Fruit fly (Drosophila melanogaster) whole organism, embryonic: ENCODE measurements around the gene morgue.

ENCODE experiments used
- CG11696 ChIP-seq: fragments of 200-800 bp; sonication (Bioruptor generic); IDR thresholded peaks from 2 replicates; pipeline ENCODE4 v1.3.6; 2022; ENCODE audit warnings: missing biosample characterization, missing genetic modification characterization
- CG12744 ChIP-seq: fragments of 200-800 bp; sonication (Bioruptor generic); optimal IDR thresholded peaks from 2 replicates; lab custom pipeline; 2016; ENCODE audit warnings: missing biosample characterization, missing genetic modification characterization
- CG12769 ChIP-seq: fragments of 200-800 bp; sonication (Bioruptor generic); optimal IDR thresholded peaks from 2 replicates; lab custom pipeline; 2019; ENCODE audit warnings: missing biosample characterization, mild to moderate bottlenecking, missing genetic modification characterization, moderate library complexity
- CG12942 ChIP-seq: fragments of 200-800 bp; sonication (Bioruptor generic); optimal IDR thresholded peaks from 3 replicates; lab custom pipeline; 2016; ENCODE audit warnings: missing biosample characterization, missing genetic modification characterization
- CG13424 ChIP-seq: fragments of 200-800 bp; sonication (Bioruptor generic); optimal IDR thresholded peaks from 2 replicates; lab custom pipeline; 2019; ENCODE audit warnings: missing biosample characterization, mild to moderate bottlenecking, missing genetic modification characterization, moderate library complexity
- CG13775 ChIP-seq: fragments of 200-800 bp; sonication (Bioruptor generic); optimal IDR thresholded peaks from 3 replicates; lab custom pipeline; 2017; ENCODE audit warnings: missing biosample characterization, mild to moderate bottlenecking, missing genetic modification characterization
- CG15479 ChIP-seq: fragments of 200-800 bp; sonication (Bioruptor generic); optimal IDR thresholded peaks from 3 replicates; lab custom pipeline; 2019; ENCODE audit warnings: missing biosample characterization, mild to moderate bottlenecking, missing genetic modification characterization, moderate library complexity
- CG16813 ChIP-seq: fragments of 200-800 bp; sonication (Bioruptor generic); IDR thresholded peaks from 3 replicates; pipeline ENCODE4 v1.3.6; 2022; ENCODE audit warnings: missing biosample characterization, missing genetic modification characterization; ENCODE audit not compliant: partially characterized antibody
- CG17361 ChIP-seq: fragments of 200-800 bp; sonication (Bioruptor generic); IDR thresholded peaks from 3 replicates; pipeline ENCODE4 v1.3.6; 2022; ENCODE audit warnings: missing biosample characterization, missing genetic modification characterization
- CG2116 ChIP-seq: fragments of 200-800 bp; sonication (Bioruptor generic); optimal IDR thresholded peaks from 3 replicates; lab custom pipeline; 2018; ENCODE audit warnings: missing biosample characterization, mild to moderate bottlenecking, missing genetic modification characterization
- CG2129 ChIP-seq: fragments of 200-800 bp; sonication (Bioruptor generic); IDR thresholded peaks from 2 replicates; pipeline ENCODE4 v1.3.6; 2022; ENCODE audit warnings: missing biosample characterization, missing genetic modification characterization; ENCODE audit not compliant: partially characterized antibody
- CG30403 ChIP-seq: fragments of 200-800 bp; sonication (Bioruptor generic); optimal IDR thresholded peaks from 3 replicates; lab custom pipeline; 2016; ENCODE audit warnings: missing biosample characterization, missing genetic modification characterization
- CG3163 ChIP-seq: fragments of 200-800 bp; sonication (Bioruptor generic); optimal IDR thresholded peaks from 3 replicates; lab custom pipeline; 2016; ENCODE audit warnings: missing biosample characterization, missing genetic modification characterization
- CG6254 ChIP-seq: fragments of 200-800 bp; sonication (Bioruptor generic); optimal IDR thresholded peaks from 3 replicates; lab custom pipeline; 2017; ENCODE audit warnings: mild to moderate bottlenecking, missing biosample characterization, missing genetic modification reagents, missing genetic modification characterization
- CG6272 ChIP-seq: fragments of 200-800 bp; sonication (Bioruptor generic); IDR thresholded peaks from 2 replicates; pipeline ENCODE4 v1.3.6; 2022; ENCODE audit warnings: missing biosample characterization, missing genetic modification characterization
- CG6683 ChIP-seq: fragments of 200-800 bp; sonication (Bioruptor generic); optimal IDR thresholded peaks from 2 replicates; lab custom pipeline; 2017; ENCODE audit warnings: missing biosample characterization, mild to moderate bottlenecking, missing genetic modification characterization, missing genetic modification reagents
- CG6791 ChIP-seq: fragments of 200-800 bp; sonication (Bioruptor generic); IDR thresholded peaks from 3 replicates; pipeline ENCODE4 v1.3.6; 2022; ENCODE audit warnings: missing biosample characterization, missing genetic modification characterization; ENCODE audit not compliant: partially characterized antibody
- CG8944 ChIP-seq: fragments of 200-800 bp; sonication (Bioruptor generic); optimal IDR thresholded peaks from 3 replicates; lab custom pipeline; 2016; ENCODE audit warnings: missing biosample characterization, missing genetic modification characterization
- Doc2 ChIP-seq: fragments of 200-800 bp; sonication (Bioruptor generic); IDR thresholded peaks from 2 replicates; pipeline ENCODE4 v1.3.6; 2022; ENCODE audit warnings: missing biosample characterization, missing genetic modification characterization
- Ets65A ChIP-seq: fragments of 200-800 bp; sonication (Bioruptor generic); peaks from one replicate; lab custom pipeline; 2016; ENCODE audit warnings: missing biosample characterization, missing genetic modification characterization
- HLH3B ChIP-seq: fragments of 200-800 bp; sonication (Bioruptor generic); IDR thresholded peaks from 2 replicates; pipeline ENCODE4 v1.3.6; 2022; ENCODE audit warnings: missing biosample characterization, missing genetic modification characterization
- Lpt ChIP-seq: fragments of >200 bp; optimal IDR thresholded peaks from 2 replicates; lab custom pipeline; 2018; ENCODE audit warnings: missing biosample characterization, missing genetic modification characterization
- MBD-R2 ChIP-seq: fragments of 200-800 bp; sonication (Bioruptor generic); IDR thresholded peaks from 2 replicates; pipeline ENCODE4 v1.3.6; 2022; ENCODE audit warnings: missing biosample characterization, missing genetic modification characterization
- Mrtf ChIP-seq: fragments of 200-800 bp; sonication (Bioruptor generic); IDR thresholded peaks from 3 replicates; pipeline ENCODE4 v1.3.6; 2022; ENCODE audit warnings: missing biosample characterization, missing genetic modification characterization
- Myb ChIP-seq: fragments of 200-800 bp; sonication (Bioruptor generic); optimal IDR thresholded peaks from 2 replicates; lab custom pipeline; 2016; ENCODE audit warnings: missing biosample characterization, missing genetic modification characterization
- NC2β ChIP-seq: fragments of 200-800 bp; sonication (Bioruptor generic); optimal IDR thresholded peaks from 2 replicates; lab custom pipeline; 2016; ENCODE audit warnings: missing biosample characterization, missing genetic modification characterization
- NK7.1 ChIP-seq: fragments of 200-800 bp; sonication (Bioruptor generic); optimal IDR thresholded peaks from 3 replicates; lab custom pipeline; 2016; ENCODE audit warnings: missing biosample characterization, missing genetic modification characterization
- Oaz ChIP-seq: fragments of 200-800 bp; sonication (Bioruptor generic); IDR thresholded peaks from 2 replicates; pipeline ENCODE4 v1.3.6; 2022; ENCODE audit warnings: missing biosample characterization, missing genetic modification characterization
- Opbp ChIP-seq: fragments of 200-800 bp; sonication (Bioruptor generic); IDR thresholded peaks from 3 replicates; pipeline ENCODE4 v1.3.6; 2022; ENCODE audit warnings: missing biosample characterization, missing genetic modification characterization; ENCODE audit not compliant: partially characterized antibody
- Rfx ChIP-seq: fragments of 200-800 bp; sonication (Bioruptor generic); IDR thresholded peaks from 2 replicates; pipeline ENCODE4 v1.3.6; 2022; ENCODE audit warnings: missing biosample characterization, missing genetic modification characterization
- Spps ChIP-seq: fragments of 200-800 bp; sonication (Bioruptor generic); optimal IDR thresholded peaks from 2 replicates; lab custom pipeline; 2018; ENCODE audit warnings: missing biosample characterization, mild to moderate bottlenecking, missing genetic modification characterization
- amos ChIP-seq: fragments of 200-800 bp; sonication (Bioruptor generic); IDR thresholded peaks from 2 replicates; pipeline ENCODE4 v1.3.6; 2022; ENCODE audit warnings: missing biosample characterization, missing genetic modification characterization; ENCODE audit not compliant: partially characterized antibody
- az2 ChIP-seq: fragments of 200-800 bp; sonication (Bioruptor generic); optimal IDR thresholded peaks from 3 replicates; lab custom pipeline; 2016; ENCODE audit warnings: missing biosample characterization, missing genetic modification characterization
- bowl ChIP-seq: fragments of 200-800 bp; sonication (Bioruptor generic); IDR thresholded peaks from 2 replicates; pipeline ENCODE4 v1.3.6; 2022; ENCODE audit warnings: missing biosample characterization, missing genetic modification characterization
- br ChIP-seq: fragments of >200 bp; optimal IDR thresholded peaks from 2 replicates; lab custom pipeline; 2017
- dati ChIP-seq: fragments of 200-800 bp; sonication (Bioruptor generic); IDR thresholded peaks from 2 replicates; pipeline ENCODE4 v1.3.6; 2022; ENCODE audit warnings: missing biosample characterization, missing genetic modification characterization
- eve ChIP-seq, 2 experiments: fragments of >200 bp; optimal IDR thresholded peaks; 2 replicates each; lab custom pipeline; 2017; ENCODE audit warnings: missing biosample characterization in 2 of 2, missing genetic modification characterization in 2 of 2
- fd96Cb ChIP-seq: fragments of 200-800 bp; sonication (Bioruptor generic); optimal IDR thresholded peaks from 2 replicates; lab custom pipeline; 2018; ENCODE audit warnings: missing biosample characterization, mild to moderate bottlenecking, missing genetic modification characterization, moderate library complexity
- lov ChIP-seq, 2 experiments: fragments of 200-800 bp in 1 of 2; fragments of >200 bp in 1 of 2; sonication (Bioruptor generic) in 1 of 2; IDR thresholded peaks in 1 of 2; optimal IDR thresholded peaks in 1 of 2; 2 replicates in 1 of 2; 3 replicates in 1 of 2; pipeline versions ENCODE4 v1.3.6 to Lab custom; 2017 to 2022; ENCODE audit warnings: missing biosample characterization in 1 of 2, missing genetic modification characterization in 1 of 2
- mam ChIP-seq: fragments of 200-800 bp; sonication (Bioruptor generic); optimal IDR thresholded peaks from 3 replicates; lab custom pipeline; 2016; ENCODE audit warnings: missing biosample characterization, missing genetic modification characterization
- mld ChIP-seq: fragments of 200-800 bp; sonication (Bioruptor generic); IDR thresholded peaks from 3 replicates; pipeline ENCODE4 v1.3.6; 2022; ENCODE audit warnings: missing biosample characterization, missing genetic modification characterization; ENCODE audit not compliant: partially characterized antibody
- row ChIP-seq: fragments of 200-800 bp; sonication (Bioruptor generic); IDR thresholded peaks from 3 replicates; pipeline ENCODE4 v1.3.6; 2022; ENCODE audit warnings: missing biosample characterization, missing genetic modification characterization
- run ChIP-seq: fragments of 200-800 bp; sonication (Bioruptor generic); optimal IDR thresholded peaks from 3 replicates; lab custom pipeline; 2018; ENCODE audit warnings: missing biosample characterization, mild to moderate bottlenecking, missing genetic modification characterization
- sima ChIP-seq: fragments of 200-800 bp; sonication (Bioruptor generic); optimal IDR thresholded peaks from 2 replicates; lab custom pipeline; 2016; ENCODE audit warnings: missing biosample characterization, missing genetic modification characterization
- so ChIP-seq: fragments of 200-800 bp; sonication (Bioruptor generic); IDR thresholded peaks from 3 replicates; pipeline ENCODE4 v1.3.6; 2022; ENCODE audit warnings: missing biosample characterization, missing genetic modification characterization
- stwl ChIP-seq: fragments of 200-800 bp; sonication (Bioruptor generic); optimal IDR thresholded peaks from 3 replicates; lab custom pipeline; 2018; ENCODE audit warnings: missing biosample characterization, mild to moderate bottlenecking, missing genetic modification characterization, moderate library complexity
- ttk ChIP-seq: fragments of 200-800 bp; sonication (Bioruptor generic); IDR thresholded peaks from 2 replicates; pipeline ENCODE4 v2.1.2; 2022; ENCODE audit warnings: missing biosample characterization, missing genetic modification characterization
- unpg ChIP-seq: fragments of 200-800 bp; sonication (Bioruptor generic); optimal IDR thresholded peaks from 3 replicates; lab custom pipeline; 2018; ENCODE audit warnings: missing biosample characterization, mild to moderate bottlenecking, missing genetic modification characterization, moderate library complexity
- wor ChIP-seq: fragments of 200-800 bp; sonication (Bioruptor generic); IDR thresholded peaks from 2 replicates; pipeline ENCODE4 v1.3.6; 2022; ENCODE audit warnings: missing biosample characterization, missing genetic modification characterization
- yki ChIP-seq: fragments of >200 bp; optimal IDR thresholded peaks from 3 replicates; lab custom pipeline; 2018
- zfh2 ChIP-seq: fragments of 200-800 bp; sonication (Bioruptor generic); optimal IDR thresholded peaks from 2 replicates; lab custom pipeline; 2016; ENCODE audit warnings: missing biosample characterization, missing genetic modification characterization

The morgue gene

dm6 chr2L:4454009-4454689 is 9.7 kb upstream of the morgue start, which contains the start of the genes Secp43 and ND-B8 (continued):
- no peak for TF ChIP-seq CG8944 (GFP tag; lab: Kevin White, UChicago)
- no peak for TF ChIP-seq CG12769
- no peak for TF ChIP-seq az2
- TF ChIP-seq zfh2 = no peak
- no peak for TF ChIP-seq Lpt
- TF ChIP-seq so (GFP tag; lab: Robert Waterston, UW) = no peak
- TF ChIP-seq HLH3B (GFP tag; lab: Robert Waterston, UW) = no peak
- TF ChIP-seq CG17361 (GFP tag; lab: Robert Waterston, UW) = no peak
- TF ChIP-seq CG13775 (GFP tag; lab: Kevin White, UChicago) = no peak
- TF ChIP-seq Rfx (GFP tag; lab: Robert Waterston, UW) = peak; percentile 42; the same call in 1 of the 2 replicates
- TF ChIP-seq unpg = no peak
- peak; percentile 99 for TF ChIP-seq Myb
- TF ChIP-seq CG15479 (GFP tag; lab: Kevin White, UChicago) = no peak
- no peak for TF ChIP-seq sima (GFP tag; lab: Kevin White, UChicago)
- no peak for TF ChIP-seq Oaz
- TF ChIP-seq CG12744 (GFP tag; lab: Kevin White, UChicago) = no peak
- TF ChIP-seq mld (GFP tag; lab: Robert Waterston, UW) = peak; percentile 73; the same call in 2 of the 3 replicates
- peak; percentile 31 for TF ChIP-seq Ets65A (GFP tag; lab: Kevin White, UChicago)

- TF ChIP-seq run (tag; lab: Kevin White, UChicago) (no peak), CG6272 (GFP tag; lab: Robert Waterston, UW) (no peak), mam (no peak), lov (optimal IDR thresholded peaks at IDR 0.05; lab: Kevin White, UChicago) (no peak), lov (GFP tag; IDR thresholded peaks at IDR 0.05; lab: Robert Waterston, UW) (no peak), Mrtf (GFP tag; lab: Robert Waterston, UW) (no peak), fd96Cb (tag; lab: Kevin White, UChicago) (no peak), Spps (tag; lab: Kevin White, UChicago) (no peak), bowl (GFP tag; lab: Robert Waterston, UW) (no peak), CG6791 (GFP tag; lab: Robert Waterston, UW) (peak; percentile 82), CG2129 (GFP tag; lab: Robert Waterston, UW) (peak; percentile 43; the same call in 1 of the 2 replicates), CG13424 (tag; lab: Kevin White, UChicago) (no peak), ttk (GFP tag; lab: Robert Waterston, UW) (no peak), NC2β (GFP tag; lab: Kevin White, UChicago) (no peak), CG16813 (GFP tag; lab: Robert Waterston, UW) (peak; percentile 64), amos (peak; percentile 72), NK7.1 (GFP tag; lab: Kevin White, UChicago) (no peak), CG6254 (GFP tag; lab: Kevin White, UChicago) (peak; percentile 23), MBD-R2 (GFP tag; lab: Robert Waterston, UW) (peak; percentile 61), Opbp (GFP tag; lab: Robert Waterston, UW) (peak; percentile 76; the same call in 2 of the 3 replicates), Doc2 (GFP tag; lab: Robert Waterston, UW) (no peak), CG30403 (no peak), CG6683 (GFP tag; lab: Kevin White, UChicago) (no peak), CG12942 (no peak), CG3163 (GFP tag; lab: Kevin White, UChicago) (no peak), CG11696 (no peak), row (GFP tag; lab: Robert Waterston, UW) (peak; percentile 8; the same call in 1 of the 3 replicates), br (no peak), wor (no peak), stwl (tag; lab: Kevin White, UChicago) (peak; percentile 51), eve (GFP tag; optimal IDR thresholded peaks at IDR 0.05; lab: Kevin White, UChicago) (no peak), CG2116 (GFP tag; lab: Kevin White, UChicago) (peak; percentile 86), yki (no peak), dati (GFP tag; lab: Robert Waterston, UW) (no peak)
Observed at dm6 chr2L:4452798-4453197, 8.3 kb upstream of the morgue start, which contains the start of gene CG15439. Gene CG15439 (minus strand): TSS chr2L:4453038.
